Worm (Caenorhabditis elegans) whole organism, L3 larva: ENCODE results near the gene ndx-3.

ENCODE experiments used
- ceh-28 ChIP-seq: fragments of 150-350 bp; optimal IDR thresholded peaks from 2 replicates; lab custom pipeline; 2014; ENCODE audit warnings: missing biosample characterization, missing genetic modification reagents, missing genetic modification characterization
- ceh-82 ChIP-seq: fragments of 150-350 bp; optimal IDR thresholded peaks from 2 replicates; lab custom pipeline; 2014; ENCODE audit warnings: missing biosample characterization, missing genetic modification characterization
- egl-27 ChIP-seq: sonication (generic microtip); optimal IDR thresholded peaks from 4 replicates; lab custom pipeline; 2017; ENCODE audit warnings: missing biosample characterization, missing genetic modification reagents, missing genetic modification characterization
- elt-2 ChIP-seq: sonication (generic microtip); optimal IDR thresholded peaks from 2 replicates; lab custom pipeline; 2016; ENCODE audit warnings: missing genetic modification reagents, mild to moderate bottlenecking, missing genetic modification characterization, missing compliant biosample characterization
- elt-3 ChIP-seq, 3 experiments: fragments of 150-350 bp in 1 of 3; sonication (generic microtip) in 2 of 3; optimal IDR thresholded peaks; 2 replicates in 2 of 3; 4 replicates in 1 of 3; lab custom pipeline; 2014 to 2017; ENCODE audit warnings: missing biosample characterization in 3 of 3, missing genetic modification characterization in 3 of 3
- pha-4 ChIP-seq: fragments of 150-350 bp; optimal IDR thresholded peaks from 2 replicates; lab custom pipeline; 2014; ENCODE audit warnings: missing biosample characterization, missing genetic modification reagents, missing genetic modification characterization

- TF ChIP-seq egl-27 (tag; lab: Kevin White, UChicago) = no peak
- TF ChIP-seq ceh-82 (tag; lab: Kevin White, UChicago) = no peak
- no peak for TF ChIP-seq elt-3 (tag; optimal IDR thresholded peaks at IDR 0.05; lab: Kevin White, UChicago)
- no peak for TF ChIP-seq ceh-28 (tag; lab: Kevin White, UChicago)
- TF ChIP-seq elt-2 (tag; lab: Kevin White, UChicago) = no peak
- no peak for TF ChIP-seq pha-4 (tag; lab: Kevin White, UChicago)
Observed at ce11 chrII:4968863-4969262, 15.5 kb downstream of the ndx-3 start, which contains the start of gene shc-2.
